Fruit fly (Drosophila melanogaster) whole organism, embryonic: ENCODE results near the gene BBIP1.

Source experiments
- CG10462 ChIP-seq: fragments of 200-800 bp; sonication (Bioruptor generic); optimal IDR thresholded peaks from 2 replicates; lab custom pipeline; 2016; ENCODE audit warnings: missing biosample characterization, missing genetic modification characterization
- CG11696 ChIP-seq: fragments of 200-800 bp; sonication (Bioruptor generic); IDR thresholded peaks from 2 replicates; pipeline ENCODE4 v1.3.6; 2022; ENCODE audit warnings: missing biosample characterization, missing genetic modification characterization
- CG12155 ChIP-seq: fragments of 200-800 bp; sonication (Bioruptor generic); optimal IDR thresholded peaks from 3 replicates; lab custom pipeline; 2016; ENCODE audit warnings: missing biosample characterization, missing genetic modification characterization
- CG12659 ChIP-seq: fragments of 200-800 bp; sonication (Bioruptor generic); optimal IDR thresholded peaks from 3 replicates; lab custom pipeline; 2017; ENCODE audit warnings: mild to moderate bottlenecking, missing biosample characterization, missing genetic modification reagents, missing genetic modification characterization
- CG13624 ChIP-seq: fragments of 200-800 bp; sonication (Bioruptor generic); optimal IDR thresholded peaks from 2 replicates; lab custom pipeline; 2016; ENCODE audit warnings: missing biosample characterization, missing genetic modification characterization
- CG14050 ChIP-seq: fragments of 200-800 bp; sonication (Bioruptor generic); IDR thresholded peaks from 3 replicates; pipeline ENCODE4 v1.3.6; 2022; ENCODE audit warnings: missing biosample characterization, missing genetic modification characterization
- CG15601 ChIP-seq: fragments of 200-800 bp; sonication (Bioruptor generic); optimal IDR thresholded peaks from 3 replicates; lab custom pipeline; 2019; ENCODE audit warnings: missing biosample characterization, mild to moderate bottlenecking, missing genetic modification characterization, moderate library complexity
- CG16863 ChIP-seq: fragments of 200-800 bp; sonication (Bioruptor generic); optimal IDR thresholded peaks from 3 replicates; lab custom pipeline; 2016; ENCODE audit warnings: missing biosample characterization, missing genetic modification characterization
- CG17328 ChIP-seq: fragments of 200-800 bp; sonication (Bioruptor generic); IDR thresholded peaks from 2 replicates; pipeline ENCODE4 v1.3.6; 2022; ENCODE audit warnings: missing biosample characterization, missing genetic modification characterization
- CG17912 ChIP-seq: fragments of 200-800 bp; sonication (Bioruptor generic); optimal IDR thresholded peaks from 2 replicates; lab custom pipeline; 2018; ENCODE audit warnings: missing biosample characterization, mild to moderate bottlenecking, missing genetic modification characterization
- CG18262 ChIP-seq: fragments of 200-800 bp; optimal IDR thresholded peaks from 3 replicates; lab custom pipeline; 2019; ENCODE audit warnings: missing biosample characterization, mild to moderate bottlenecking, missing genetic modification characterization, moderate library complexity
- CG2129 ChIP-seq: fragments of 200-800 bp; sonication (Bioruptor generic); IDR thresholded peaks from 2 replicates; pipeline ENCODE4 v1.3.6; 2022; ENCODE audit warnings: missing biosample characterization, missing genetic modification characterization; ENCODE audit not compliant: partially characterized antibody
- CG2202 ChIP-seq: fragments of 200-800 bp; sonication (Bioruptor generic); optimal IDR thresholded peaks from 2 replicates; lab custom pipeline; 2018; ENCODE audit warnings: missing biosample characterization, mild to moderate bottlenecking, missing genetic modification characterization
- CG30431 ChIP-seq: fragments of 200-800 bp; sonication (Bioruptor generic); optimal IDR thresholded peaks from 2 replicates; lab custom pipeline; 2017; ENCODE audit warnings: missing biosample characterization, missing genetic modification characterization
- CG4282 ChIP-seq: fragments of 200-800 bp; sonication (Bioruptor generic); optimal IDR thresholded peaks from 2 replicates; lab custom pipeline; 2016; ENCODE audit warnings: missing biosample characterization, missing genetic modification characterization
- CG4820 ChIP-seq: fragments of 200-800 bp; sonication (Bioruptor generic); optimal IDR thresholded peaks from 3 replicates; lab custom pipeline; 2016; ENCODE audit warnings: missing biosample characterization, missing genetic modification characterization
- CG6689 ChIP-seq: fragments of 200-800 bp; sonication (Bioruptor generic); IDR thresholded peaks from 2 replicates; pipeline ENCODE4 v1.3.6; 2022; ENCODE audit warnings: missing biosample characterization, missing genetic modification characterization
- CG7839 ChIP-seq: fragments of 200-800 bp; sonication (Bioruptor generic); optimal IDR thresholded peaks from 3 replicates; lab custom pipeline; 2018; ENCODE audit warnings: missing biosample characterization, mild to moderate bottlenecking, missing genetic modification characterization, moderate library complexity
- CG9437 ChIP-seq: fragments of 200-800 bp; sonication (Bioruptor generic); optimal IDR thresholded peaks from 2 replicates; lab custom pipeline; 2018; ENCODE audit warnings: missing biosample characterization, mild to moderate bottlenecking, missing genetic modification characterization
- Dbx ChIP-seq: fragments of 200-800 bp; sonication (Bioruptor generic); IDR thresholded peaks from 3 replicates; pipeline ENCODE4 v1.3.6; 2022; ENCODE audit warnings: missing biosample characterization, missing genetic modification characterization
- Dref ChIP-seq: fragments of 200-800 bp; sonication (Bioruptor generic); IDR thresholded peaks from 2 replicates; pipeline ENCODE4 v1.3.6; 2022; ENCODE audit warnings: missing biosample characterization, missing genetic modification characterization
- Hr3 ChIP-seq: fragments of 200-800 bp; sonication (Bioruptor generic); optimal IDR thresholded peaks from 3 replicates; lab custom pipeline; 2016; ENCODE audit warnings: missing biosample characterization, missing genetic modification characterization
- Kr ChIP-seq: fragments of 200-800 bp; sonication (Bioruptor generic); optimal IDR thresholded peaks from 2 replicates; lab custom pipeline; 2017; ENCODE audit warnings: missing biosample characterization, mild to moderate bottlenecking, missing genetic modification characterization
- MESR4 ChIP-seq: fragments of 200-800 bp; sonication (Bioruptor generic); optimal IDR thresholded peaks from 2 replicates; lab custom pipeline; 2018; ENCODE audit warnings: missing biosample characterization, mild to moderate bottlenecking, missing genetic modification characterization, moderate library complexity
- MTF-1 ChIP-seq: fragments of 200-800 bp; sonication (Bioruptor generic); optimal IDR thresholded peaks from 2 replicates; lab custom pipeline; 2018; ENCODE audit warnings: missing biosample characterization, mild to moderate bottlenecking, missing genetic modification characterization, borderline replicate concordance
- Mes4 ChIP-seq: fragments of 200-800 bp; sonication (Bioruptor generic); optimal IDR thresholded peaks from 2 replicates; lab custom pipeline; 2016; ENCODE audit warnings: missing biosample characterization, missing genetic modification characterization
- NC2α ChIP-seq: fragments of 200-800 bp; sonication (Bioruptor generic); optimal IDR thresholded peaks from 2 replicates; lab custom pipeline; 2016; ENCODE audit warnings: missing biosample characterization, missing genetic modification characterization
- NK7.1 ChIP-seq: fragments of 200-800 bp; sonication (Bioruptor generic); optimal IDR thresholded peaks from 3 replicates; lab custom pipeline; 2016; ENCODE audit warnings: missing biosample characterization, missing genetic modification characterization
- Oli ChIP-seq: fragments of 200-800 bp; sonication (Bioruptor generic); optimal IDR thresholded peaks from 2 replicates; lab custom pipeline; 2018; ENCODE audit warnings: missing biosample characterization, mild to moderate bottlenecking, missing genetic modification characterization, moderate library complexity
- Poxn ChIP-seq: fragments of 200-800 bp; sonication (Bioruptor generic); IDR thresholded peaks from 2 replicates; pipeline ENCODE4 v1.3.6; 2022; ENCODE audit warnings: missing biosample characterization, missing genetic modification characterization
- Sox102F ChIP-seq: fragments of 200-800 bp; sonication (Bioruptor generic); optimal IDR thresholded peaks from 2 replicates; lab custom pipeline; 2018; ENCODE audit warnings: missing biosample characterization, mild to moderate bottlenecking, missing genetic modification characterization, moderate library complexity
- Sry-δ ChIP-seq: fragments of 200-800 bp; sonication (Bioruptor generic); optimal IDR thresholded peaks from 2 replicates; lab custom pipeline; 2016; ENCODE audit warnings: missing biosample characterization, missing genetic modification characterization
- Trl ChIP-seq, 3 experiments: fragments of >200 bp in 2 of 3; fragments of 200-800 bp in 1 of 3; sonication (Bioruptor generic) in 1 of 3; optimal IDR thresholded peaks; 2 replicates in 1 of 3; 3 replicates in 2 of 3; lab custom pipeline; 2016 to 2017; ENCODE audit warnings: missing biosample characterization in 1 of 3, missing genetic modification characterization in 1 of 3
- Usf ChIP-seq: fragments of 200-800 bp; sonication (Bioruptor generic); optimal IDR thresholded peaks from 2 replicates; lab custom pipeline; 2017; ENCODE audit warnings: missing genotype, missing biosample characterization, missing genetic modification characterization
- Xrp1 ChIP-seq: fragments of 200-800 bp; sonication (Bioruptor generic); IDR thresholded peaks from 2 replicates; pipeline ENCODE4 v1.3.6; 2022; ENCODE audit warnings: missing biosample characterization, missing genetic modification characterization
- crp ChIP-seq, 2 experiments: fragments of 200-800 bp; sonication (Bioruptor generic); optimal IDR thresholded peaks; 2 replicates in 1 of 2; 3 replicates in 1 of 2; lab custom pipeline; 2017; ENCODE audit warnings: missing biosample characterization in 2 of 2, missing genetic modification characterization in 2 of 2, mild to moderate bottlenecking in 1 of 2, moderate library complexity in 1 of 2
- dimm ChIP-seq: fragments of 200-800 bp; sonication (Bioruptor generic); IDR thresholded peaks from 2 replicates; pipeline ENCODE4 v1.3.6; 2022; ENCODE audit warnings: missing biosample characterization, missing genetic modification characterization
- gce ChIP-seq: fragments of 200-800 bp; sonication (Bioruptor generic); IDR thresholded peaks from 3 replicates; pipeline ENCODE4 v1.3.6; 2022; ENCODE audit warnings: missing biosample characterization, missing genetic modification characterization
- hb ChIP-seq: fragments of 200-800 bp; sonication (Bioruptor generic); IDR thresholded peaks from 3 replicates; pipeline ENCODE4 v1.3.6; 2022; ENCODE audit warnings: missing biosample characterization, missing genetic modification characterization; ENCODE audit not compliant: partially characterized antibody
- lab ChIP-seq: fragments of 200-800 bp; sonication (Bioruptor generic); optimal IDR thresholded peaks from 3 replicates; lab custom pipeline; 2017; ENCODE audit warnings: missing biosample characterization, missing genetic modification characterization, mild to moderate bottlenecking, moderate library complexity, missing genetic modification reagents
- nom ChIP-seq: fragments of 200-800 bp; sonication (Bioruptor generic); optimal IDR thresholded peaks from 2 replicates; lab custom pipeline; 2017; ENCODE audit warnings: missing biosample characterization, missing genetic modification characterization, mild to moderate bottlenecking, moderate library complexity, missing genetic modification reagents
- otp ChIP-seq: fragments of 200-800 bp; sonication (Bioruptor generic); IDR thresholded peaks from 3 replicates; pipeline ENCODE4, ENCODE4 v1.3.6; 2022; ENCODE audit warnings: missing biosample characterization, missing genetic modification characterization
- pum ChIP-seq: fragments of 200-800 bp; sonication (Bioruptor generic); optimal IDR thresholded peaks from 2 replicates; lab custom pipeline; 2016; ENCODE audit warnings: missing biosample characterization, missing genetic modification characterization
- pzg ChIP-seq: fragments of 200-800 bp; sonication (Bioruptor generic); optimal IDR thresholded peaks from 3 replicates; lab custom pipeline; 2018; ENCODE audit warnings: missing biosample characterization, mild to moderate bottlenecking, missing genetic modification characterization, moderate library complexity
- sens-2 ChIP-seq: fragments of 200-800 bp; sonication (Bioruptor generic); IDR thresholded peaks from 2 replicates; pipeline ENCODE4 v1.3.6; 2022; ENCODE audit warnings: missing biosample characterization, missing genetic modification characterization
- sisA ChIP-seq: fragments of 200-800 bp; sonication (Bioruptor generic); IDR thresholded peaks from 2 replicates; pipeline ENCODE4 v1.3.6; 2022; ENCODE audit warnings: missing biosample characterization, missing genetic modification characterization
- sr ChIP-seq: fragments of 200-800 bp; sonication (Bioruptor generic); IDR thresholded peaks from 3 replicates; pipeline ENCODE4 v1.3.6; 2022; ENCODE audit warnings: missing biosample characterization, missing genetic modification characterization
- tgo ChIP-seq: fragments of 200-800 bp; sonication (Bioruptor generic); IDR thresholded peaks from 3 replicates; pipeline ENCODE4 v1.3.6; 2022; ENCODE audit warnings: missing biosample characterization, missing genetic modification characterization
- tin ChIP-seq: fragments of 200-800 bp; sonication (Bioruptor generic); optimal IDR thresholded peaks from 3 replicates; lab custom pipeline; 2016; ENCODE audit warnings: missing biosample characterization, missing genetic modification characterization

BBIP1 gene

DNA sequence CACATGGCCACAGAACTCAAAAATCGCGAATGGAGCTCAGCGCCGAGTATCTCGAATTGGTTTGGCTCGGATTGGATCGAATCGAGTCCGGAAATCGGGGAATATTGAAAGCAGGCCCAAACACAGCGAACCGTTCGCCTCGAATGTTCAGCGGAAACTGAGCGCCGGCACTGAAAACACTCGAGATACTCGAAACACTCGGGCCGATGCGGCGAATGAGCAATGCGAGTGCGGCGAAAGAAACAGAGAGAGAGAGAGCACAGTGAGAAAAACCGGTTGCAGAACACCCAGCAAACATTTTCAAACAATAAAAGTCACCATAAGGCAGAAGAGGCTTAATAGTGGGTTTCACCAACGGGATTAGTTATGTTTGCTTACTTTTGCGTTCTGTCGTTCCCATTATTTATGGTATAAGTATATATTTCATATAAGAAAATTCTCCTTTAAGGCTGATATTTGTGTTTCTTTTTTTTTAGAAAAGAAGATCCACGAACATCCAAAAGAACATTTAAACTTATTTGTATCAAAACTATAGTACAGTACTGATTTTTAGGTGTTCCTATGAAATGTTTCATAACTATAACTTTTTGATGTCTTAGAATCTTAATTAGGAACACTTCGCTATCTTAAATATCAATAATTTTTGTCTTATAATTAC is 9.7 kb upstream of the BBIP1 start, which contains the start of gene FER (continued):
- peak; percentile 57; the same call in 2 of the 3 replicates for TF ChIP-seq otp (GFP tag; lab: Robert Waterston, UW)
- no peak for TF ChIP-seq Usf (GFP tag; lab: Kevin White, UChicago)
- TF ChIP-seq hb (GFP tag; lab: Robert Waterston, UW), result no peak
- TF ChIP-seq lab (GFP tag; lab: Kevin White, UChicago), result peak; percentile 62
- TF ChIP-seq CG17912 (GFP tag; lab: Kevin White, UChicago), result peak; percentile 23
- no peak for TF ChIP-seq CG14050 (GFP tag; lab: Robert Waterston, UW)
- peak; percentile 19 for TF ChIP-seq CG4282 (GFP tag; lab: Kevin White, UChicago)
- peak; percentile 31 for TF ChIP-seq CG16863 (GFP tag; lab: Kevin White, UChicago)
- TF ChIP-seq CG12659 (GFP tag; lab: Kevin White, UChicago), result no peak
- peak; percentile 56; the same call in 2 of the 3 replicates for TF ChIP-seq sr
- no peak for TF ChIP-seq Kr (GFP tag; lab: Kevin White, UChicago)
- no peak for TF ChIP-seq sens-2
- no peak for TF ChIP-seq tin (GFP tag; lab: Kevin White, UChicago)
- TF ChIP-seq pzg (GFP tag; lab: Kevin White, UChicago), result no peak
- TF ChIP-seq CG13624, result peak; percentile 2
- TF ChIP-seq CG15601 (tag; lab: Kevin White, UChicago), result peak; percentile 5
- TF ChIP-seq pum, result no peak
- peak; percentile 78; the same call in 2 of the 3 replicates for TF ChIP-seq Dbx (GFP tag; lab: Robert Waterston, UW)
- TF ChIP-seq nom, result peak; percentile 79
- 0 out of 2 replicates have a peak, but pooled peaks have one; percentile 9 for TF ChIP-seq CG17328 (GFP tag; lab: Robert Waterston, UW)
- no peak for TF ChIP-seq CG4820 (GFP tag; lab: Kevin White, UChicago)
- TF ChIP-seq Hr3 (GFP tag; lab: Kevin White, UChicago), result no peak
- no peak for TF ChIP-seq CG2202
- TF ChIP-seq CG6689, result no peak
- no peak for TF ChIP-seq CG9437 (GFP tag; lab: Kevin White, UChicago)
- peak; percentile 36 for TF ChIP-seq CG7839 (tag; lab: Kevin White, UChicago)
- TF ChIP-seq MTF-1 (GFP tag; lab: Kevin White, UChicago), result peak; percentile 70
- peak; percentile 13 for TF ChIP-seq CG10462 (GFP tag; lab: Kevin White, UChicago)
- TF ChIP-seq CG11696, result 0 out of 2 replicates have a peak, but pooled peaks have one; percentile 34
- TF ChIP-seq Sox102F, result no peak
- no peak for TF ChIP-seq Oli
- TF ChIP-seq CG30431 (GFP tag; lab: Kevin White, UChicago), result no peak
- TF ChIP-seq tgo (GFP tag; lab: Robert Waterston, UW), result no peak
- no peak for TF ChIP-seq CG2129 (GFP tag; lab: Robert Waterston, UW)
- TF ChIP-seq CG12155 (GFP tag; lab: Kevin White, UChicago), result no peak
- TF ChIP-seq MESR4, result peak; percentile 2
- TF ChIP-seq Sry-δ (GFP tag; lab: Kevin White, UChicago), result no peak
- TF ChIP-seq crp (GFP tag; optimal IDR thresholded peaks at IDR 0.05; lab: Kevin White, UChicago), result no peak
- TF ChIP-seq Trl (optimal IDR thresholded peaks at IDR 0.05; lab: Kevin White, UChicago), result peak; percentile 84 to 87
- TF ChIP-seq Trl (GFP tag; optimal IDR thresholded peaks at IDR 0.05; lab: Kevin White, UChicago), result peak; percentile 70
- TF ChIP-seq Dref (GFP tag; lab: Robert Waterston, UW), result no peak
- peak; percentile 26 for TF ChIP-seq Mes4 (GFP tag; lab: Kevin White, UChicago)
- TF ChIP-seq NC2α, result no peak
- peak; percentile 11 for TF ChIP-seq CG18262 (tag; lab: Kevin White, UChicago)
- peak; percentile 33; the same call in 1 of the 2 replicates for TF ChIP-seq Xrp1 (GFP tag; lab: Robert Waterston, UW)
- no peak; the same call in 2 of the 3 replicates for TF ChIP-seq gce
- TF ChIP-seq Poxn, result no peak
- peak; percentile 5 for TF ChIP-seq NK7.1
- TF ChIP-seq sisA (GFP tag; lab: Robert Waterston, UW), result no peak
- no peak for TF ChIP-seq dimm (GFP tag; lab: Robert Waterston, UW)
